Fruit fly (Drosophila melanogaster) whole organism, embryonic: ENCODE results near the gene Fum1.

Source experiments
- Bteb2 ChIP-seq: fragments of 200-800 bp; sonication (Bioruptor generic); optimal IDR thresholded peaks from 2 replicates; lab custom pipeline; 2016; ENCODE audit warnings: missing biosample characterization, missing genetic modification characterization
- CG10431 ChIP-seq: fragments of 200-800 bp; sonication (Bioruptor generic); optimal IDR thresholded peaks from 3 replicates; lab custom pipeline; 2018; ENCODE audit warnings: missing biosample characterization, mild to moderate bottlenecking, missing genetic modification characterization
- CG10565 ChIP-seq: fragments of 200-800 bp; sonication (Bioruptor generic); optimal IDR thresholded peaks from 3 replicates; lab custom pipeline; 2016; ENCODE audit warnings: missing biosample characterization, mild to moderate bottlenecking, missing genetic modification characterization
- CG11504 ChIP-seq: fragments of 200-800 bp; sonication (Bioruptor generic); optimal IDR thresholded peaks from 3 replicates; lab custom pipeline; 2019; ENCODE audit warnings: missing biosample characterization, mild to moderate bottlenecking, missing genetic modification characterization, moderate library complexity
- CG15696 ChIP-seq: fragments of 200-800 bp; sonication (Bioruptor generic); optimal IDR thresholded peaks from 2 replicates; lab custom pipeline; 2019; ENCODE audit warnings: missing biosample characterization, mild to moderate bottlenecking, missing genetic modification characterization, moderate library complexity
- CG2678 ChIP-seq: fragments of 200-800 bp; sonication (Bioruptor generic); optimal IDR thresholded peaks from 3 replicates; lab custom pipeline; 2019; ENCODE audit warnings: missing biosample characterization, mild to moderate bottlenecking, missing genetic modification characterization, moderate library complexity
- CG2712 ChIP-seq: fragments of 200-800 bp; optimal IDR thresholded peaks from 3 replicates; lab custom pipeline; 2019; ENCODE audit warnings: missing biosample characterization, mild to moderate bottlenecking, missing genetic modification characterization, moderate library complexity
- CG34224 ChIP-seq: fragments of 200-800 bp; sonication (Bioruptor generic); IDR thresholded peaks from 3 replicates; pipeline ENCODE4 v1.3.6; 2022; ENCODE audit warnings: missing biosample characterization, missing genetic modification characterization; ENCODE audit not compliant: partially characterized antibody
- CG34376 ChIP-seq: fragments of 200-800 bp; sonication (Bioruptor generic); optimal IDR thresholded peaks from 2 replicates; lab custom pipeline; 2018; ENCODE audit warnings: missing biosample characterization, mild to moderate bottlenecking, missing genetic modification characterization
- CG3847 ChIP-seq: fragments of 200-800 bp; sonication (Bioruptor generic); IDR thresholded peaks from 2 replicates; pipeline ENCODE4 v1.3.6; 2022; ENCODE audit warnings: missing biosample characterization, missing genetic modification characterization
- CG4424 ChIP-seq: fragments of 200-800 bp; sonication (Bioruptor generic); optimal IDR thresholded peaks from 3 replicates; lab custom pipeline; 2016; ENCODE audit warnings: missing biosample characterization, missing genetic modification characterization
- CG6689 ChIP-seq: fragments of 200-800 bp; sonication (Bioruptor generic); IDR thresholded peaks from 2 replicates; pipeline ENCODE4 v1.3.6; 2022; ENCODE audit warnings: missing biosample characterization, missing genetic modification characterization
- CG6765 ChIP-seq: fragments of 200-800 bp; sonication (Bioruptor generic); optimal IDR thresholded peaks from 3 replicates; lab custom pipeline; 2017; ENCODE audit warnings: missing biosample characterization, mild to moderate bottlenecking, missing genetic modification characterization
- CG6813 ChIP-seq: fragments of 200-800 bp; sonication (Bioruptor generic); optimal IDR thresholded peaks from 2 replicates; lab custom pipeline; 2017; ENCODE audit warnings: missing biosample characterization, missing genetic modification characterization, mild to moderate bottlenecking, moderate library complexity, missing genetic modification reagents
- CG7271 ChIP-seq: fragments of 200-800 bp; sonication (Bioruptor generic); optimal IDR thresholded peaks from 2 replicates; lab custom pipeline; 2018; ENCODE audit warnings: missing biosample characterization, mild to moderate bottlenecking, missing genetic modification characterization, moderate library complexity
- CG7556 ChIP-seq: fragments of 200-800 bp; sonication (Bioruptor generic); optimal IDR thresholded peaks from 2 replicates; lab custom pipeline; 2017; ENCODE audit warnings: missing biosample characterization, mild to moderate bottlenecking, missing genetic modification characterization
- CG7839 ChIP-seq: fragments of 200-800 bp; sonication (Bioruptor generic); optimal IDR thresholded peaks from 3 replicates; lab custom pipeline; 2018; ENCODE audit warnings: missing biosample characterization, mild to moderate bottlenecking, missing genetic modification characterization, moderate library complexity
- CG8089 ChIP-seq: fragments of 200-800 bp; sonication (Bioruptor generic); optimal IDR thresholded peaks from 3 replicates; lab custom pipeline; 2016; ENCODE audit warnings: missing biosample characterization, missing genetic modification characterization
- CG8924 ChIP-seq: fragments of 200-800 bp; optimal IDR thresholded peaks from 3 replicates; lab custom pipeline; 2019; ENCODE audit warnings: missing biosample characterization, mild to moderate bottlenecking, missing genetic modification characterization, moderate library complexity
- CG9727 ChIP-seq: fragments of 200-800 bp; sonication (Bioruptor generic); optimal IDR thresholded peaks from 3 replicates; lab custom pipeline; 2017; ENCODE audit warnings: missing biosample characterization, mild to moderate bottlenecking, missing genetic modification characterization
- Doc3 ChIP-seq: fragments of 200-800 bp; sonication (Bioruptor generic); IDR thresholded peaks from 3 replicates; pipeline ENCODE4 v1.3.6; 2022; ENCODE audit warnings: missing biosample characterization, missing genetic modification characterization; ENCODE audit not compliant: partially characterized antibody
- Ets65A ChIP-seq: fragments of 200-800 bp; sonication (Bioruptor generic); peaks from one replicate; lab custom pipeline; 2016; ENCODE audit warnings: missing biosample characterization, missing genetic modification characterization
- Hr51 ChIP-seq, 2 experiments: fragments of 200-800 bp; sonication (Bioruptor generic); optimal IDR thresholded peaks; 2 replicates in 1 of 2; 3 replicates in 1 of 2; lab custom pipeline; 2016 to 2018; ENCODE audit warnings: missing biosample characterization in 2 of 2, missing genetic modification characterization in 2 of 2, mild to moderate bottlenecking in 1 of 2, moderate library complexity in 1 of 2
- Lim3 ChIP-seq: fragments of 200-800 bp; sonication (Bioruptor generic); IDR thresholded peaks from 2 replicates; pipeline ENCODE4 v1.3.6; 2022; ENCODE audit warnings: missing biosample characterization, missing genetic modification characterization
- Med ChIP-seq: fragments of 200-800 bp; sonication (Bioruptor generic); peaks from one replicate; lab custom pipeline; 2016; ENCODE audit warnings: missing biosample characterization, missing genetic modification characterization, mild to moderate bottlenecking, inconsistent platforms, moderate library complexity
- Mrtf ChIP-seq: fragments of 200-800 bp; sonication (Bioruptor generic); IDR thresholded peaks from 3 replicates; pipeline ENCODE4 v1.3.6; 2022; ENCODE audit warnings: missing biosample characterization, missing genetic modification characterization
- Oaz ChIP-seq: fragments of 200-800 bp; sonication (Bioruptor generic); IDR thresholded peaks from 2 replicates; pipeline ENCODE4 v1.3.6; 2022; ENCODE audit warnings: missing biosample characterization, missing genetic modification characterization
- Optix ChIP-seq: fragments of 200-800 bp; sonication (Bioruptor generic); IDR thresholded peaks from 3 replicates; pipeline ENCODE4 v1.3.6; 2022; ENCODE audit warnings: missing biosample characterization, missing genetic modification characterization
- Sox100B ChIP-seq: fragments of 200-800 bp; sonication (Bioruptor generic); optimal IDR thresholded peaks from 3 replicates; lab custom pipeline; 2018; ENCODE audit warnings: missing biosample characterization, mild to moderate bottlenecking, missing genetic modification characterization
- ap ChIP-seq: fragments of 200-800 bp; sonication (Bioruptor generic); IDR thresholded peaks from 2 replicates; pipeline ENCODE4 v1.3.6; 2022; ENCODE audit warnings: missing biosample characterization, missing genetic modification characterization
- bcd ChIP-seq: fragments of 200-800 bp; sonication (Bioruptor generic); optimal IDR thresholded peaks from 2 replicates; lab custom pipeline; 2017; ENCODE audit warnings: missing biosample characterization, mild to moderate bottlenecking, missing genetic modification characterization
- cwo ChIP-seq: fragments of 200-800 bp; sonication (Bioruptor generic); optimal IDR thresholded peaks from 3 replicates; lab custom pipeline; 2017; ENCODE audit warnings: missing biosample characterization, missing genetic modification characterization, mild to moderate bottlenecking, moderate library complexity, missing genetic modification reagents
- dysf ChIP-seq: fragments of 200-800 bp; sonication (Bioruptor generic); IDR thresholded peaks from 3 replicates; pipeline ENCODE4 v1.3.6; 2022; ENCODE audit warnings: missing biosample characterization, missing genetic modification characterization
- emc ChIP-seq: fragments of 200-800 bp; sonication (Bioruptor generic); optimal IDR thresholded peaks from 2 replicates; lab custom pipeline; 2016; ENCODE audit warnings: missing biosample characterization, missing genetic modification characterization
- eve ChIP-seq, 2 experiments: fragments of >200 bp; optimal IDR thresholded peaks; 2 replicates each; lab custom pipeline; 2017; ENCODE audit warnings: missing biosample characterization in 2 of 2, missing genetic modification characterization in 2 of 2
- grn ChIP-seq: fragments of 200-800 bp; sonication (Bioruptor generic); optimal IDR thresholded peaks from 3 replicates; lab custom pipeline; 2017; ENCODE audit warnings: missing biosample characterization, missing genetic modification characterization
- gro ChIP-seq: fragments of 200-800 bp; sonication (Bioruptor generic); optimal IDR thresholded peaks from 2 replicates; lab custom pipeline; 2016; ENCODE audit warnings: missing biosample characterization, missing genetic modification characterization
- jigr1 ChIP-seq: fragments of 200-800 bp; sonication (Bioruptor generic); IDR thresholded peaks from 3 replicates; pipeline ENCODE4 v1.3.6; 2022; ENCODE audit warnings: missing biosample characterization, missing genetic modification characterization
- kni ChIP-seq: fragments of 200-800 bp; sonication (Bioruptor generic); optimal IDR thresholded peaks from 3 replicates; lab custom pipeline; 2017; ENCODE audit warnings: mild to moderate bottlenecking, missing biosample characterization, missing genetic modification reagents, missing genetic modification characterization
- lola ChIP-seq, 3 experiments: fragments of >200 bp in 2 of 3; fragments of 200-800 bp in 1 of 3; sonication (Bioruptor generic) in 1 of 3; optimal IDR thresholded peaks; 2 replicates each; lab custom pipeline; 2017 to 2019; ENCODE audit warnings: missing biosample characterization in 3 of 3, missing genetic modification characterization in 3 of 3, mild to moderate bottlenecking in 1 of 3, moderate library complexity in 1 of 3
- maf-S ChIP-seq: fragments of 200-800 bp; sonication (Bioruptor generic); optimal IDR thresholded peaks from 2 replicates; lab custom pipeline; 2016; ENCODE audit warnings: missing biosample characterization, missing genetic modification characterization
- nom ChIP-seq: fragments of 200-800 bp; sonication (Bioruptor generic); optimal IDR thresholded peaks from 2 replicates; lab custom pipeline; 2017; ENCODE audit warnings: missing biosample characterization, missing genetic modification characterization, mild to moderate bottlenecking, moderate library complexity, missing genetic modification reagents
- phol ChIP-seq: fragments of 200-800 bp; sonication (Bioruptor generic); optimal IDR thresholded peaks from 3 replicates; lab custom pipeline; 2018; ENCODE audit warnings: missing biosample characterization, mild to moderate bottlenecking, missing genetic modification characterization, moderate library complexity
- pzg ChIP-seq: fragments of 200-800 bp; sonication (Bioruptor generic); optimal IDR thresholded peaks from 3 replicates; lab custom pipeline; 2018; ENCODE audit warnings: missing biosample characterization, mild to moderate bottlenecking, missing genetic modification characterization, moderate library complexity
- sc ChIP-seq, 3 experiments: fragments of >200 bp in 2 of 3; fragments of 200-800 bp in 1 of 3; sonication (Bioruptor generic) in 1 of 3; optimal IDR thresholded peaks; 2 replicates in 2 of 3; 3 replicates in 1 of 3; lab custom pipeline; 2017; ENCODE audit warnings: mild to moderate bottlenecking in 1 of 3, missing biosample characterization in 1 of 3, missing genetic modification characterization in 1 of 3, missing genetic modification reagents in 1 of 3
- shn ChIP-seq: fragments of 200-800 bp; sonication (Bioruptor generic); optimal IDR thresholded peaks from 3 replicates; lab custom pipeline; 2016; ENCODE audit warnings: missing biosample characterization, missing genetic modification characterization
- sim ChIP-seq: fragments of 200-800 bp; sonication (Bioruptor generic); IDR thresholded peaks from 2 replicates; pipeline ENCODE4 v1.3.6; 2022; ENCODE audit warnings: missing biosample characterization, missing genetic modification characterization
- slp2 ChIP-seq: fragments of 200-800 bp; sonication (Bioruptor generic); optimal IDR thresholded peaks from 2 replicates; lab custom pipeline; 2016; ENCODE audit warnings: missing biosample characterization, missing genetic modification characterization
- usp ChIP-seq: fragments of >200 bp; optimal IDR thresholded peaks from 2 replicates; lab custom pipeline; 2017; ENCODE audit warnings: missing biosample characterization, missing genetic modification characterization

Fum1 gene

dm6 chrX:6705059-6705802 is 27.0 kb downstream of the Fum1 start (continued):
- peak; percentile 40 for TF ChIP-seq CG11504 (tag; lab: Kevin White, UChicago)
- no peak for TF ChIP-seq CG15696 (tag; lab: Kevin White, UChicago)
- TF ChIP-seq nom = no peak
- TF ChIP-seq dysf (GFP tag; lab: Robert Waterston, UW) = no peak
- peak; percentile 51 for TF ChIP-seq CG2678 (tag; lab: Kevin White, UChicago)
- TF ChIP-seq CG9727 (GFP tag; lab: Kevin White, UChicago) = peak; percentile 6
- TF ChIP-seq CG34224 = no peak
- TF ChIP-seq CG8924 = no peak
- TF ChIP-seq gro (GFP tag; lab: Kevin White, UChicago) = no peak
- TF ChIP-seq Hr51 (GFP tag; optimal IDR thresholded peaks at IDR 0.05; lab: Kevin White, UChicago) = peak in 1 of 2 experiments; percentile 23
- TF ChIP-seq CG7271 (tag; lab: Kevin White, UChicago) = no peak
- TF ChIP-seq slp2 (GFP tag; lab: Kevin White, UChicago) = no peak
- TF ChIP-seq Sox100B = peak; percentile 21
- TF ChIP-seq CG8089 (GFP tag; lab: Kevin White, UChicago) = no peak
- TF ChIP-seq emc (GFP tag; lab: Kevin White, UChicago) = no peak
- TF ChIP-seq CG6813 (GFP tag; lab: Kevin White, UChicago) = peak; percentile 1
- peak; percentile 45 for TF ChIP-seq CG34376 (GFP tag; lab: Kevin White, UChicago)
- TF ChIP-seq Optix = no peak
- no peak for TF ChIP-seq usp
- no peak for TF ChIP-seq CG7839 (tag; lab: Kevin White, UChicago)
- TF ChIP-seq maf-S (GFP tag; lab: Kevin White, UChicago) = no peak
- peak; percentile 19 for TF ChIP-seq CG2712 (tag; lab: Kevin White, UChicago)
- TF ChIP-seq grn = peak; percentile 52
- TF ChIP-seq sim (GFP tag; lab: Robert Waterston, UW) = no peak
- TF ChIP-seq cwo (GFP tag; lab: Kevin White, UChicago) = peak; percentile 8
- no peak for TF ChIP-seq CG10565 (GFP tag; lab: Kevin White, UChicago)
- TF ChIP-seq CG10431 (GFP tag; lab: Kevin White, UChicago) = no peak
- no peak for TF ChIP-seq Mrtf (GFP tag; lab: Robert Waterston, UW)
- no peak for TF ChIP-seq CG6689 (GFP tag; lab: Robert Waterston, UW)
- no peak for TF ChIP-seq ap
- no peak for TF ChIP-seq jigr1 (GFP tag; lab: Robert Waterston, UW)
- TF ChIP-seq pzg (GFP tag; lab: Kevin White, UChicago) = no peak
- TF ChIP-seq Lim3 (GFP tag; lab: Robert Waterston, UW) = no peak
- peak in 1 of 3 experiments; percentile 17 for TF ChIP-seq lola (GFP tag; optimal IDR thresholded peaks at IDR 0.05; lab: Kevin White, UChicago)
- no peak for TF ChIP-seq shn (GFP tag; lab: Kevin White, UChicago)
- no peak for TF ChIP-seq CG6765 (GFP tag; lab: Kevin White, UChicago)
- TF ChIP-seq Ets65A = no peak
- TF ChIP-seq CG3847 (GFP tag; lab: Robert Waterston, UW) = no peak
- no peak for TF ChIP-seq CG7556 (GFP tag; lab: Kevin White, UChicago)
- TF ChIP-seq sc (optimal IDR thresholded peaks at IDR 0.05; lab: Kevin White, UChicago) = no peak
- no peak for TF ChIP-seq sc (GFP tag; optimal IDR thresholded peaks at IDR 0.05; lab: Kevin White, UChicago)
- TF ChIP-seq CG4424 (GFP tag; lab: Kevin White, UChicago) = peak; percentile 3
- no peak for TF ChIP-seq bcd (GFP tag; lab: Kevin White, UChicago)
- peak; percentile 19 for TF ChIP-seq phol (tag; lab: Kevin White, UChicago)
- TF ChIP-seq Oaz (GFP tag; lab: Robert Waterston, UW) = no peak
- peak in 1 of 2 experiments; percentile 2 for TF ChIP-seq eve (GFP tag; optimal IDR thresholded peaks at IDR 0.05; lab: Kevin White, UChicago)
- no peak for TF ChIP-seq Doc3
- TF ChIP-seq Med (GFP tag; lab: Kevin White, UChicago) = peak; percentile 73
- TF ChIP-seq kni (GFP tag; lab: Kevin White, UChicago) = peak; percentile 8
- no peak for TF ChIP-seq Bteb2
